Worm (Caenorhabditis elegans) whole organism, young adult: ENCODE data around the gene tag-290.

Experiments
- B0336.3 ChIP-seq: fragments of 200-800 bp; sonication (Bioruptor generic); IDR thresholded peaks from 2 replicates; pipeline ENCODE4 v1.3.6; 2022; ENCODE audit warnings: missing genetic modification characterization, missing compliant biosample characterization
- F39B2.1 ChIP-seq: fragments of 200-800 bp; sonication (Bioruptor generic); IDR thresholded peaks from 2 replicates; pipeline ENCODE4 v1.3.6; 2022; ENCODE audit warnings: missing genetic modification reagents, missing genetic modification characterization, missing compliant biosample characterization
- efl-1 ChIP-seq: fragments of 150-350 bp; optimal IDR thresholded peaks from 2 replicates; lab custom pipeline; 2014; ENCODE audit warnings: missing biosample characterization, missing genetic modification reagents, missing genetic modification characterization
- egl-44 ChIP-seq: fragments of 200-800 bp; sonication (Bioruptor generic); IDR thresholded peaks from 2 replicates; pipeline ENCODE4 v1.3.6; 2022; ENCODE audit warnings: missing genetic modification reagents, missing genetic modification characterization, missing compliant biosample characterization
- hmg-20 ChIP-seq: fragments of 200-800 bp; sonication (Bioruptor generic); IDR thresholded peaks from 2 replicates; pipeline ENCODE4 v1.3.6; 2022; ENCODE audit warnings: missing genetic modification reagents, missing genetic modification characterization, missing compliant biosample characterization
- let-526 ChIP-seq: fragments of 200-800 bp; sonication (Bioruptor generic); IDR thresholded peaks from 2 replicates; pipeline ENCODE4 v1.3.6; 2022; ENCODE audit warnings: missing genetic modification reagents, missing genetic modification characterization, missing compliant biosample characterization
- lin-26 ChIP-seq: fragments of 200-800 bp; sonication (Bioruptor generic); IDR thresholded peaks from 2 replicates; pipeline ENCODE4 v1.3.6; 2022; ENCODE audit warnings: missing genetic modification reagents, missing genetic modification characterization, missing compliant biosample characterization
- nhr-80 ChIP-seq: sonication (generic microtip); optimal IDR thresholded peaks from 2 replicates; lab custom pipeline; 2016; ENCODE audit warnings: missing genetic modification characterization, missing compliant biosample characterization
- nhr-90 ChIP-seq: sonication (generic microtip); optimal IDR thresholded peaks from 2 replicates; lab custom pipeline; 2016; ENCODE audit warnings: missing genotype, mild to moderate bottlenecking, missing genetic modification characterization, missing compliant biosample characterization
- rec-8 ChIP-seq, 2 experiments: sonication (generic microtip); optimal IDR thresholded peaks; 2 replicates each; lab custom pipeline; 2016; ENCODE audit warnings: mild to moderate bottlenecking in 2 of 2, missing genetic modification characterization in 2 of 2, missing genetic modification reagents in 2 of 2, missing genotype in 2 of 2, missing biosample characterization in 1 of 2, missing compliant biosample characterization in 1 of 2, moderate library complexity in 1 of 2
- sdz-38 ChIP-seq: sonication (generic microtip); optimal IDR thresholded peaks from 2 replicates; lab custom pipeline; 2016; ENCODE audit warnings: missing genotype, missing genetic modification characterization, missing compliant biosample characterization
- unc-130 ChIP-seq: sonication (generic microtip); optimal IDR thresholded peaks from 2 replicates; lab custom pipeline; 2016; ENCODE audit warnings: missing genetic modification reagents, missing genetic modification characterization, missing compliant biosample characterization
- unc-62 ChIP-seq: fragments of 150-350 bp; optimal IDR thresholded peaks from 2 replicates; lab custom pipeline; 2014; ENCODE audit warnings: missing biosample characterization, missing genetic modification reagents, missing genetic modification characterization
- ztf-3 ChIP-seq: fragments of 200-800 bp; sonication (Bioruptor generic); optimal IDR thresholded peaks from 2 replicates; lab custom pipeline; 2018; ENCODE audit warnings: mild to moderate bottlenecking, missing genetic modification characterization, missing compliant biosample characterization

DNA sequence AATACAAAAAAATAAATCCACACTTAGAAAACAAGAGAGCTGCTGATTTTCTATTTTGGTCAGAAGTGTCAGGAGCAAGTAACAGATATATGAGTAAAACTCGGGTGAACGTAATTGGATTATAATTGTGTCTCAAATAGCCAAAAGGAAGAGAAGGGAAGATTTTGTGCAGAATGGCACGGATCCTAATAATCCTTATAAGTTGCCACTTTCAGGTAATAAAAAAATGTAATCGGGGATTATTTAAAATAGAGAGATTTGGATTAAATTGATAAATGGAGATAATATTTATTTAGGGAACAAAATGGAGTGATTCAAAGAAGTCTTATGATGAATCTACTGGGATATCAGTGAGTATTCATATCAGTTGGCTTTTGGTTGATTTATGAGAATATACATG, 11.8 kb downstream of the tag-290 start:
- TF ChIP-seq unc-62 (GFP tag; lab: Kevin White, UChicago) (no peak), sdz-38 (no peak), hmg-20 (no peak), let-526 (GFP tag; lab: Robert Waterston, UW) (no peak), B0336.3 (GFP tag; lab: Robert Waterston, UW) (no peak), rec-8 (tag; optimal IDR thresholded peaks at IDR 0.05; lab: Kevin White, UChicago) (no peak), egl-44 (no peak), nhr-90 (tag; lab: Kevin White, UChicago) (no peak), ztf-3 (no peak), lin-26 (GFP tag; lab: Robert Waterston, UW) (no peak), unc-130 (GFP tag; lab: Kevin White, UChicago) (no peak), F39B2.1 (no peak), nhr-80 (no peak), efl-1 (GFP tag; lab: Kevin White, UChicago) (no peak)
